Worm (Caenorhabditis elegans) whole organism, L1 larva: Measurements from ENCODE around the gene tmed-1.

Experiments
- C04F5.9 ChIP-seq: sonication (generic microtip); optimal IDR thresholded peaks from 2 replicates; lab custom pipeline; 2016; ENCODE audit warnings: missing genetic modification characterization, missing compliant biosample characterization
- C16A3.4 ChIP-seq: fragments of 150-350 bp; optimal IDR thresholded peaks from 2 replicates; lab custom pipeline; 2014; ENCODE audit warnings: missing biosample characterization, missing genetic modification characterization
- Y116A8C.19 ChIP-seq: sonication (generic microtip); optimal IDR thresholded peaks from 2 replicates; lab custom pipeline; 2016; ENCODE audit warnings: missing compliant biosample characterization, missing genetic modification characterization, borderline replicate concordance
- alr-1 ChIP-seq: fragments of 200-800 bp; sonication (Bioruptor generic); optimal IDR thresholded peaks from 2 replicates; lab custom pipeline; 2018; ENCODE audit warnings: borderline replicate concordance, mild to moderate bottlenecking, missing genetic modification characterization, missing compliant biosample characterization
- aly-2 ChIP-seq: fragments of 150-350 bp; optimal IDR thresholded peaks from 2 replicates; lab custom pipeline; 2014; ENCODE audit warnings: missing biosample characterization, missing genetic modification characterization
- ama-1 ChIP-seq: fragments of 150-350 bp; optimal IDR thresholded peaks from 2 replicates; lab custom pipeline; 2014
- blmp-1 ChIP-seq: fragments of 150-350 bp; optimal IDR thresholded peaks from 2 replicates; lab custom pipeline; 2014; ENCODE audit warnings: missing biosample characterization, missing genetic modification characterization
- ceh-63 ChIP-seq: fragments of 200-800 bp; sonication (Bioruptor generic); optimal IDR thresholded peaks from 2 replicates; lab custom pipeline; 2018; ENCODE audit warnings: mild to moderate bottlenecking, missing genetic modification characterization, missing compliant biosample characterization
- ceh-82 ChIP-seq, 3 experiments: fragments of 150-350 bp in 1 of 3; sonication (generic microtip) in 2 of 3; optimal IDR thresholded peaks; 2 replicates each; lab custom pipeline; 2014 to 2017; ENCODE audit warnings: missing biosample characterization in 3 of 3, missing genetic modification characterization in 3 of 3
- ceh-88 ChIP-seq: fragments of 200-800 bp; sonication (Bioruptor generic); IDR thresholded peaks from 2 replicates; pipeline ENCODE4 v1.3.6; 2022; ENCODE audit warnings: missing genetic modification characterization, missing compliant biosample characterization
- ceh-90 ChIP-seq: sonication (generic microtip); optimal IDR thresholded peaks from 2 replicates; lab custom pipeline; 2016; ENCODE audit warnings: missing genetic modification characterization, missing compliant biosample characterization
- dpl-1 ChIP-seq, 3 experiments: fragments of 150-350 bp in 2 of 3; sonication (generic microtip) in 1 of 3; optimal IDR thresholded peaks; 2 replicates each; lab custom pipeline; 2014 to 2017; ENCODE audit warnings: missing biosample characterization in 3 of 3, missing genetic modification characterization in 3 of 3, missing genetic modification reagents in 3 of 3
- dsc-1 ChIP-seq: sonication (generic microtip); optimal IDR thresholded peaks from 2 replicates; lab custom pipeline; 2016; ENCODE audit warnings: mild to moderate bottlenecking, missing genetic modification characterization, missing compliant biosample characterization
- efl-1 ChIP-seq, 4 experiments: fragments of 150-350 bp; optimal IDR thresholded peaks in 3 of 4; peaks in 1 of 4; 1 replicate in 1 of 4; 2 replicates in 3 of 4; lab custom pipeline; 2014; ENCODE audit warnings: missing biosample characterization in 2 of 4, missing genetic modification characterization in 2 of 4, missing genetic modification reagents in 2 of 4
- efl-3 ChIP-seq: fragments of 200-800 bp; sonication (Bioruptor generic); optimal IDR thresholded peaks from 2 replicates; lab custom pipeline; 2018; ENCODE audit warnings: mild to moderate bottlenecking, missing genetic modification characterization, missing compliant biosample characterization
- elt-2 ChIP-seq: sonication (generic microtip); optimal IDR thresholded peaks from 2 replicates; lab custom pipeline; 2016; ENCODE audit warnings: missing genetic modification characterization, mild to moderate bottlenecking, inconsistent platforms, missing compliant biosample characterization, missing genetic modification reagents
- fos-1 ChIP-seq: fragments of 150-350 bp; optimal IDR thresholded peaks from 2 replicates; lab custom pipeline; 2014; ENCODE audit warnings: missing biosample characterization, missing genetic modification characterization
- irx-1 ChIP-seq: sonication (generic microtip); optimal IDR thresholded peaks from 2 replicates; lab custom pipeline; 2016; ENCODE audit warnings: missing genetic modification characterization, missing compliant biosample characterization
- jun-1 ChIP-seq: fragments of 150-350 bp; optimal IDR thresholded peaks from 2 replicates; lab custom pipeline; 2014; ENCODE audit warnings: missing biosample characterization, missing genetic modification reagents, missing genetic modification characterization
- lin-15B ChIP-seq: fragments of 150-350 bp; sonication (generic microtip); optimal IDR thresholded peaks from 3 replicates; lab custom pipeline; 2014; ENCODE audit warnings: missing biosample characterization, missing genetic modification characterization
- lin-35 ChIP-seq, 2 experiments: fragments of 150-350 bp; optimal IDR thresholded peaks; 2 replicates each; lab custom pipeline; 2014; ENCODE audit warnings: missing biosample characterization in 2 of 2, missing genetic modification characterization in 2 of 2, missing genetic modification reagents in 2 of 2
- lin-39 ChIP-seq: fragments of 150-350 bp; optimal IDR thresholded peaks from 2 replicates; lab custom pipeline; 2014; ENCODE audit warnings: missing biosample characterization, missing genetic modification reagents, missing genetic modification characterization
- lsy-2 ChIP-seq, 2 experiments: fragments of 150-350 bp; optimal IDR thresholded peaks; 2 replicates each; lab custom pipeline; 2014; ENCODE audit warnings: missing biosample characterization in 2 of 2, missing genetic modification characterization in 2 of 2
- mab-9 ChIP-seq: fragments of 200-800 bp; sonication (Bioruptor generic); IDR thresholded peaks from 2 replicates; pipeline ENCODE4 v1.3.6; 2022; ENCODE audit warnings: missing genetic modification reagents, missing genetic modification characterization, missing compliant biosample characterization
- mdl-1 ChIP-seq, 2 experiments: fragments of 150-350 bp; optimal IDR thresholded peaks; 2 replicates each; lab custom pipeline; 2014 to 2017; ENCODE audit warnings: missing biosample characterization in 2 of 2, missing genetic modification characterization in 2 of 2, inconsistent platforms in 1 of 2
- mef-2 ChIP-seq: fragments of 150-350 bp; optimal IDR thresholded peaks from 2 replicates; lab custom pipeline; 2014; ENCODE audit warnings: missing biosample characterization, missing genetic modification characterization
- mep-1 ChIP-seq: fragments of 150-350 bp; optimal IDR thresholded peaks from 2 replicates; lab custom pipeline; 2014; ENCODE audit warnings: missing biosample characterization, missing genetic modification characterization
- nhr-20 ChIP-seq: sonication (generic microtip); optimal IDR thresholded peaks from 2 replicates; lab custom pipeline; 2016; ENCODE audit warnings: mild to moderate bottlenecking, missing genetic modification characterization, missing compliant biosample characterization
- nhr-28 ChIP-seq: fragments of 150-350 bp; optimal IDR thresholded peaks from 2 replicates; lab custom pipeline; 2014; ENCODE audit warnings: missing biosample characterization, missing genetic modification characterization
- nhr-47 ChIP-seq: sonication (generic microtip); optimal IDR thresholded peaks from 2 replicates; lab custom pipeline; 2016; ENCODE audit warnings: mild to moderate bottlenecking, missing genetic modification characterization, moderate library complexity, missing compliant biosample characterization
- nhr-85 ChIP-seq: sonication (generic microtip); peaks from one replicate; lab custom pipeline; 2016; ENCODE audit warnings: missing genetic modification characterization, inconsistent platforms, missing compliant biosample characterization
- nhr-90 ChIP-seq: sonication (generic microtip); optimal IDR thresholded peaks from 2 replicates; lab custom pipeline; 2016; ENCODE audit warnings: mild to moderate bottlenecking, missing genetic modification characterization, missing compliant biosample characterization; ENCODE audit not compliant: poor library complexity
- snpc-4 ChIP-seq: fragments of 150-350 bp; optimal IDR thresholded peaks from 2 replicates; lab custom pipeline; 2014; ENCODE audit warnings: missing biosample characterization, missing genetic modification characterization
- snu-23 ChIP-seq: sonication (generic microtip); optimal IDR thresholded peaks from 2 replicates; lab custom pipeline; 2016; ENCODE audit warnings: missing genetic modification characterization, missing compliant biosample characterization
- sox-4 ChIP-seq: sonication (generic microtip); optimal IDR thresholded peaks from 2 replicates; lab custom pipeline; 2016; ENCODE audit warnings: missing genetic modification characterization, missing compliant biosample characterization
- sptf-1 ChIP-seq: fragments of 150-350 bp; optimal IDR thresholded peaks from 2 replicates; lab custom pipeline; 2014; ENCODE audit warnings: missing biosample characterization, missing genetic modification characterization
- sup-37 ChIP-seq: fragments of 200-800 bp; sonication (Bioruptor generic); optimal IDR thresholded peaks from 2 replicates; lab custom pipeline; 2018; ENCODE audit warnings: mild to moderate bottlenecking, missing genetic modification characterization, missing compliant biosample characterization
- swsn-7 ChIP-seq: sonication (generic microtip); optimal IDR thresholded peaks from 2 replicates; lab custom pipeline; 2016; ENCODE audit warnings: missing genetic modification characterization, missing compliant biosample characterization
- tlp-1 ChIP-seq: fragments of 150-350 bp; optimal IDR thresholded peaks from 2 replicates; lab custom pipeline; 2014; ENCODE audit warnings: missing biosample characterization, missing genetic modification characterization
- unc-62 ChIP-seq: fragments of 150-350 bp; optimal IDR thresholded peaks from 2 replicates; lab custom pipeline; 2014; ENCODE audit warnings: missing biosample characterization, missing genetic modification reagents, missing genetic modification characterization
- unc-98 ChIP-seq: fragments of 200-800 bp; sonication (Bioruptor generic); IDR thresholded peaks from 2 replicates; pipeline ENCODE4 v1.3.6; 2022; ENCODE audit warnings: missing genetic modification characterization, missing compliant biosample characterization
- vab-15 ChIP-seq: sonication (generic microtip); optimal IDR thresholded peaks from 2 replicates; lab custom pipeline; 2017; ENCODE audit warnings: missing genotype, mild to moderate bottlenecking, missing genetic modification characterization, missing compliant biosample characterization
- zag-1 ChIP-seq: fragments of 150-350 bp; optimal IDR thresholded peaks from 2 replicates; lab custom pipeline; 2014; ENCODE audit warnings: missing biosample characterization, missing genetic modification characterization
- ztf-11 ChIP-seq, 2 experiments: sonication (generic microtip); optimal IDR thresholded peaks; 2 replicates each; lab custom pipeline; 2016 to 2017; ENCODE audit warnings: missing genetic modification characterization in 2 of 2, missing biosample characterization in 1 of 2, missing compliant biosample characterization in 1 of 2
- ztf-4 ChIP-seq: fragments of 150-350 bp; optimal IDR thresholded peaks from 2 replicates; lab custom pipeline; 2014; ENCODE audit warnings: missing biosample characterization, missing genetic modification characterization

The tmed-1 gene

ce11 chrIV:12124314-12125084, 46.5 kb upstream of the tmed-1 start, which contains the start of gene dhhc-6:
Gene dhhc-6, plus strand, starts transcription at chrIV:12124952.
- TF ChIP-seq ceh-88 (GFP tag; lab: Robert Waterston, UW) (no peak), lin-15B (tag; lab: Kevin White, UChicago) (no peak), nhr-90 (tag; lab: Kevin White, UChicago) (no peak), Y116A8C.19 (no peak), blmp-1 (no peak), unc-98 (GFP tag; lab: Robert Waterston, UW) (no peak), fos-1 (tag; lab: Kevin White, UChicago) (no peak), dpl-1 (GFP tag; optimal IDR thresholded peaks at IDR 0.05; lab: Kevin White, UChicago) (no peak), mdl-1 (tag; optimal IDR thresholded peaks at IDR 0.05; lab: Kevin White, UChicago) (no peak), nhr-20 (tag; lab: Kevin White, UChicago) (no peak)

ce11 chrIV:12122874-12123664, 45.1 kb upstream of the tmed-1 start, which contains the start of gene aly-3:
Gene aly-3, plus strand, starts transcription at chrIV:12123282.
- TF ChIP-seq nhr-85 (tag; lab: Kevin White, UChicago) (no peak), ztf-11 (tag; optimal IDR thresholded peaks at IDR 0.05; lab: Kevin White, UChicago) (no peak), ama-1 (lab: Kevin White, UChicago) (peak; percentile 21), nhr-47 (tag; lab: Kevin White, UChicago) (peak; percentile 8), lsy-2 (tag; optimal IDR thresholded peaks at IDR 0.05; lab: Kevin White, UChicago) (peak; percentile 8 to 54), sox-4 (tag; lab: Kevin White, UChicago) (no peak), ceh-82 (tag; optimal IDR thresholded peaks at IDR 0.05; lab: Kevin White, UChicago) (peak in 1 of 3 experiments; percentile 29), snu-23 (GFP tag; lab: Kevin White, UChicago) (peak; percentile 22), blmp-1 (peak; percentile 19), C16A3.4 (tag; lab: Kevin White, UChicago) (no peak), efl-1 (optimal IDR thresholded peaks at IDR 0.05; lab: Kevin White, UChicago) (peak in 1 of 2 experiments; percentile 7), efl-1 (GFP tag; optimal IDR thresholded peaks at IDR 0.05 in 1 of 2; lab: Kevin White, UChicago) (peak in 1 of 2 experiments; percentile 35), zag-1 (tag; lab: Kevin White, UChicago) (no peak), lin-15B (tag; lab: Kevin White, UChicago) (peak; percentile 6), lin-35 (GFP tag; optimal IDR thresholded peaks at IDR 0.05; lab: Kevin White, UChicago) (peak; percentile 21 to 54), elt-2 (no peak), mep-1 (tag; lab: Kevin White, UChicago) (peak; percentile 13)

- TF ChIP-seq ceh-63 (GFP tag; lab: Kevin White, UChicago) (no peak), ztf-4 (tag; lab: Kevin White, UChicago) (no peak), swsn-7 (tag; lab: Kevin White, UChicago) (no peak), dsc-1 (no peak), jun-1 (tag; lab: Kevin White, UChicago) (no peak), sup-37 (no peak), snpc-4 (tag; lab: Kevin White, UChicago) (no peak), aly-2 (tag; lab: Kevin White, UChicago) (no peak), blmp-1 (peak; percentile 53), efl-1 (optimal IDR thresholded peaks at IDR 0.05; lab: Kevin White, UChicago) (peak; percentile 36 to 54), efl-1 (GFP tag; optimal IDR thresholded peaks at IDR 0.05 in 1 of 2; lab: Kevin White, UChicago) (peak; percentile 56 to 92), mef-2 (tag; lab: Kevin White, UChicago) (no peak), nhr-85 (tag; lab: Kevin White, UChicago) (no peak), tlp-1 (tag; lab: Kevin White, UChicago) (no peak), unc-62 (GFP tag; lab: Kevin White, UChicago) (no peak), lin-39 (tag; lab: Kevin White, UChicago) (no peak), C04F5.9 (tag; lab: Kevin White, UChicago) (no peak), irx-1 (no peak), vab-15 (tag; lab: Kevin White, UChicago) (no peak), ceh-90 (no peak), efl-3 (GFP tag; lab: Kevin White, UChicago) (no peak), sptf-1 (no peak), alr-1 (tag; lab: Kevin White, UChicago) (no peak), mab-9 (GFP tag; lab: Robert Waterston, UW) (no peak), lin-35 (GFP tag; optimal IDR thresholded peaks at IDR 0.05; lab: Kevin White, UChicago) (peak; percentile 47 to 69), elt-2 (no peak), lsy-2 (tag; optimal IDR thresholded peaks at IDR 0.05; lab: Kevin White, UChicago) (peak in 1 of 2 experiments; percentile 69), Y116A8C.19 (no peak), nhr-20 (tag; lab: Kevin White, UChicago) (no peak), nhr-28 (tag; lab: Kevin White, UChicago) (no peak)
Measured at ce11 chrIV:12121076-12121475, 43.1 kb upstream of the tmed-1 start, which contains the start of the genes ddb-1 and M18.6. Gene ddb-1, minus strand, starts transcription at chrIV:12121165. Gene M18.6, plus strand, starts transcription at chrIV:12121310.
